Worm (Caenorhabditis elegans): ENCODE results near the gene C44F1.1.

The C44F1.1 gene

DNA sequence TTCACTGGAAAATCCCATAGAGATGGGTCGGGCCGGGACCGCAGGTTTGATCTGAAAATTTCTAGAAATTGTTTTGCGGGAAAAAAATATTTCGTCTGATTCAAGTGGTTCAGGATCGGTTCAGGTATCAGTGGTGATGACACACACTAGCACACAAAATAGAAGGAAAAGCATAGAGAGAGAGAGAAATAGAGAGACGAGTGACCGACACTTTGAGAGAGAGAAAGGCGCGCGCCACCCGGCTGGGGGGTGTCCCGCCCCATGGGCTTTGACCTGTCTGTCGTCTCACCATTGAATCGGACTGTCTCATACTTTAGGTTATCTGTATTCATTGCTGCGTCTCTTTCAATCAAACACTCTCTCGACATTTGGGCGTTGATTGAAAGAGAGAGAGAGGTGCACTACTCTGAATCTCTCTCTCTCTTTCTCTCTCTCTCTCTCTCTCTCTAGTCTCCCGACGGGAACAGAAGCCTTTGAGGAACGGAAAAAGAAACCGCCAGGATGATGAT, 21.1 kb upstream of the C44F1.1 start, which contains the start of gene acy-3 (continued):
- TF ChIP-seq vab-15 (tag; optimal IDR thresholded peaks at IDR 0.05) (no peak), nhr-11 (tag; optimal IDR thresholded peaks at IDR 0.05) (peak; percentile 24), lin-15B (tag; optimal IDR thresholded peaks at IDR 0.05) (no peak), ztf-4 (tag; optimal IDR thresholded peaks at IDR 0.05) (peak; percentile 52), snu-23 (GFP tag; optimal IDR thresholded peaks at IDR 0.05) (peak; percentile 76), lin-35 (GFP tag; optimal IDR thresholded peaks at IDR 0.05) (peak; percentile 5 to 40), mep-1 (tag; optimal IDR thresholded peaks at IDR 0.05) (no peak), elt-2 (tag; optimal IDR thresholded peaks at IDR 0.05) (peak; percentile 28), ces-1 (GFP tag; optimal IDR thresholded peaks at IDR 0.05) (no peak), ztf-11 (tag; optimal IDR thresholded peaks at IDR 0.05) (no peak), nhr-85 (tag) (peak; percentile 86), C34B4.2 (tag; optimal IDR thresholded peaks at IDR 0.05) (no peak), ceh-8 (GFP tag; optimal IDR thresholded peaks at IDR 0.05) (no peak), swsn-7 (tag; optimal IDR thresholded peaks at IDR 0.05) (peak; percentile 51), F16B12.6 (tag; optimal IDR thresholded peaks at IDR 0.05) (no peak), egl-27 (tag; optimal IDR thresholded peaks at IDR 0.05) (peak in 1 of 2 experiments; percentile 19), nhr-12 (tag; optimal IDR thresholded peaks at IDR 0.05) (no peak), mab-9 (GFP tag; IDR thresholded peaks at IDR 0.05) (no peak), lin-14 (GFP tag; optimal IDR thresholded peaks at IDR 0.05) (peak; percentile 78), zip-4 (GFP tag; optimal IDR thresholded peaks at IDR 0.05) (no peak), pax-3 (tag; optimal IDR thresholded peaks at IDR 0.05) (no peak), nhr-71 (tag; optimal IDR thresholded peaks at IDR 0.05) (peak; percentile 85), ets-5 (GFP tag; IDR thresholded peaks at IDR 0.05) (no peak), alr-1 (tag; optimal IDR thresholded peaks at IDR 0.05; ENCODE audit: borderline replicate concordance) (no peak), unc-130 (tag; optimal IDR thresholded peaks at IDR 0.05) (peak; percentile 18), nhr-20 (tag; optimal IDR thresholded peaks at IDR 0.05) (peak; percentile 62), nhr-76 (tag; optimal IDR thresholded peaks at IDR 0.05) (no peak), unc-30 (tag; optimal IDR thresholded peaks at IDR 0.05) (no peak), rnt-1 (tag; optimal IDR thresholded peaks at IDR 0.05) (peak; percentile 72)

DNA sequence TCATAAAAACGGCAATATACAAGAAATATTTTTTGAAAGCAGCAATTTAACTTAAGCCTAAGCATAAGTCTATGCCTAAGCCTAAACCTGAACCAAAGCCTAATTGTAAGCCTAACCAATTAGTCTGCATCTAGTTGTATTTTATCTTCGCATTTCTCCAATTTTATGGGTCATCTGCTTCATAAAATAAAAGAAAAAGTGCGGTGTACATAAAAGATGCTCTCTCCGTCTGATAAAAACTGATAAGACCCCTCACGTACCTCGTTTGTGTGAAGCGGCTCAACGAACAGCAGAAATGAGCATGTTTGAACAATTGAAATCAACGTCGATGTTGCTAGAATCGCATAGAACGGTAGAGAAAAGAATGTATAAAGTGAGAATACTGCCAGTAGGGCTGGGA, 19.7 kb upstream of the C44F1.1 start:
- TF ChIP-seq lin-35 (GFP tag; optimal IDR thresholded peaks at IDR 0.05) = peak in 1 of 2 experiments; percentile 6
- no peak for TF ChIP-seq nhr-20 (tag; optimal IDR thresholded peaks at IDR 0.05)
- peak; percentile 19 for TF ChIP-seq elt-2 (tag; optimal IDR thresholded peaks at IDR 0.05)

DNA sequence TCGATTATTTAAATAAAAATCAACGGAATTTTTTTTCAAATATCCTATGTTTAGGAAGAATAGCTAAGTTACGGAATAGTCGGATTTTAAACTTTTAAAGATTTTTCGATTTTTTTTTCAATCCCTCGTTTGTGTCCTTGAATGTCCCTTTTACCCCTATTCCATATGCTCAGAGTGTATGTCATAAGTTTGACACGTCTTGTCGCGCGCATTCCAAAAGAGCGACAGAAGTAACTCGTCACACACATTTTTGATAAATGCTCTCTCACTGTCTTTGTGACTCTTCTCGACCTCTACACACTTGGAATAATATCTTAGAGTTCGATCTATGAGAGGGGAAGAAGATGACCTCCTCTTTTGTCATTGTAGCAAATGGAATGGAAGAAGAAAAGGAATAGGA, 18.6 kb upstream of the C44F1.1 start:
- TF ChIP-seq jun-1 (tag; optimal IDR thresholded peaks at IDR 0.05) (no peak), pag-3 (tag; optimal IDR thresholded peaks at IDR 0.05; ENCODE audit: borderline replicate concordance, insufficient read depth) (no peak), nhr-76 (tag; optimal IDR thresholded peaks at IDR 0.05) (no peak), lin-15B (tag; optimal IDR thresholded peaks at IDR 0.05) (no peak), skn-1 (tag; optimal IDR thresholded peaks at IDR 0.05) (no peak), xbp-1 (tag; optimal IDR thresholded peaks at IDR 0.05) (no peak), snpc-4 (tag; optimal IDR thresholded peaks at IDR 0.05) (no peak), rnt-1 (tag; optimal IDR thresholded peaks at IDR 0.05) (peak; percentile 4), nhr-11 (tag; optimal IDR thresholded peaks at IDR 0.05) (no peak), ets-5 (GFP tag; IDR thresholded peaks at IDR 0.05) (no peak), egl-27 (tag; optimal IDR thresholded peaks at IDR 0.05) (no peak), lin-14 (GFP tag; optimal IDR thresholded peaks at IDR 0.05) (peak; percentile 39)

DNA sequence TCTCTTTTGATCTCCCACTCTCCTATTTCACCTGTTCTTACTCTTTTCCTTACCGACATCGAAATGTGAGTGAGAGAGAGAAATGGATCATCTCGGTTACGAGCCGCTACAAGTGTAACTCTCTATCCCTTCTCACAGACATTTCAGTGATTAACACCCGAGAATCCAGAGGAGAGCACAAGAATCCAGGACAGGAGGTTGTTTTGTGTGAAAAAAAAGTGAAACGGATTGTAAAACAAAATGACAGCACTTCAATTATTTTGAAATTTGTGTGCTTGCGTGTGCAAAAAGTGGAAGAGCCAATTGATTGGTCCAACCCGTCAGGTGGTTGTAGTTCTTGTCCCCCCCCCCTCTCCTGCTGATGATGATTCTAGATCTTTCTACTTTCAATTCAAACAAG, 17.5 kb upstream of the C44F1.1 start:
- no peak for TF ChIP-seq hpl-2 (GFP tag; optimal IDR thresholded peaks at IDR 0.05)
- no peak for TF ChIP-seq egl-27 (tag; optimal IDR thresholded peaks at IDR 0.05)
- TF ChIP-seq jun-1 (tag; optimal IDR thresholded peaks at IDR 0.05) = no peak
- TF ChIP-seq ets-5 (GFP tag; IDR thresholded peaks at IDR 0.05) = no peak
- TF ChIP-seq fkh-4 (tag; optimal IDR thresholded peaks at IDR 0.05; ENCODE audit: borderline replicate concordance) = no peak
- TF ChIP-seq lsy-2 (tag; optimal IDR thresholded peaks at IDR 0.05) = peak; percentile 19 to 74
- TF ChIP-seq ceh-82 (tag; optimal IDR thresholded peaks at IDR 0.05) = no peak
- TF ChIP-seq nhr-12 (tag; optimal IDR thresholded peaks at IDR 0.05) = no peak
- no peak for TF ChIP-seq hlh-4 (tag; optimal IDR thresholded peaks at IDR 0.05)
- TF ChIP-seq snu-23 (GFP tag; optimal IDR thresholded peaks at IDR 0.05) = peak; percentile 59
- TF ChIP-seq ces-1 (GFP tag; optimal IDR thresholded peaks at IDR 0.05) = no peak
- peak; percentile 27 for TF ChIP-seq unc-130 (tag; optimal IDR thresholded peaks at IDR 0.05)
- no peak for TF ChIP-seq pax-3 (tag; optimal IDR thresholded peaks at IDR 0.05)
- TF ChIP-seq lin-13 (GFP tag; optimal IDR thresholded peaks at IDR 0.05) = no peak
- TF ChIP-seq elt-3 (tag; optimal IDR thresholded peaks at IDR 0.05) = no peak
- no peak for TF ChIP-seq unc-98 (GFP tag; IDR thresholded peaks at IDR 0.05)
- no peak for TF ChIP-seq nhr-77 (tag; optimal IDR thresholded peaks at IDR 0.05)
- TF ChIP-seq pqm-1 (tag; optimal IDR thresholded peaks at IDR 0.05) = no peak
- no peak for TF ChIP-seq F16B12.6 (tag; optimal IDR thresholded peaks at IDR 0.05)
- no peak for TF ChIP-seq nhr-47 (tag; optimal IDR thresholded peaks at IDR 0.05)

Data from whole organism, L1 larva.